Fruit fly (Drosophila melanogaster) S2 (cell line): ENCODE results near the gene yellow-f.

Experiments used
- CG8478 ChIP-seq: fragments of >200 bp; optimal IDR thresholded peaks from 2 replicates; lab custom pipeline; 2018
- CTCF ChIP-seq, 2 experiments: fragments of >200 bp; optimal IDR thresholded peaks; 2 replicates each; lab custom pipeline; 2018

- TF ChIP-seq CG8478 (lab: Kevin White, UChicago) = no peak
- TF ChIP-seq CTCF (optimal IDR thresholded peaks at IDR 0.05; lab: Kevin White, UChicago) = no peak
Measured at dm6 chr3R:13012351-13012750, 19.4 kb upstream of the yellow-f start.
